Worm (Caenorhabditis elegans) whole organism, late embryonic: ENCODE data around the gene F54C4.4.
A peak's percentile ranks its signal among the peaks of the same experiment; 100 is the strongest.

Experiments
- ceh-31 ChIP-seq: sonication (generic microtip); optimal IDR thresholded peaks from 2 replicates; lab custom pipeline; 2016; ENCODE audit warnings: missing genetic modification characterization, missing compliant biosample characterization
- fkh-10 ChIP-seq: fragments of 150-350 bp; optimal IDR thresholded peaks from 2 replicates; lab custom pipeline; 2014; ENCODE audit warnings: missing biosample characterization, missing genetic modification reagents, missing genetic modification characterization
- nhr-232 ChIP-seq: sonication (generic microtip); optimal IDR thresholded peaks from 2 replicates; lab custom pipeline; 2016; ENCODE audit warnings: missing genetic modification characterization, missing compliant biosample characterization

The F54C4.4 gene

DNA sequence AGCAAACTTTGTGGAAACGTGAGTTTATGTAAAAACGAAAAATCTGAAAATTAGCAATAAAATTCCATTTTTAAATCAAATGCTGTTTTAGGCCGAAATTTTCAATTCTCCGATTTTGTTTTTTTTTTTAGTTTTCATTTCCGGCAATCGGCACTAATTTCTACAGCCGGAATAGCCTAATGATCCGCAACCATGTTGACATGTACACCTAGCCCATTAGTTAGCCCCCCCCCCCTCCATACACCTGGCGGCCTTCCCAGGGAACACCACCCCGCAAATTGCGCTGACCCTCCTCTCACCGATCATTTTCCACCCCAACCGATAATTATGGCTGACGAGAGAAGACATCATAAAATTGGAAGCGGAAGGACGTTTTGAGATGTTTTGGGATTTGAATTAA is 47.7 kb downstream of the F54C4.4 start:
- peak; percentile 26 for TF ChIP-seq ceh-31 (tag; lab: Kevin White, UChicago)
- no peak for TF ChIP-seq nhr-232

DNA sequence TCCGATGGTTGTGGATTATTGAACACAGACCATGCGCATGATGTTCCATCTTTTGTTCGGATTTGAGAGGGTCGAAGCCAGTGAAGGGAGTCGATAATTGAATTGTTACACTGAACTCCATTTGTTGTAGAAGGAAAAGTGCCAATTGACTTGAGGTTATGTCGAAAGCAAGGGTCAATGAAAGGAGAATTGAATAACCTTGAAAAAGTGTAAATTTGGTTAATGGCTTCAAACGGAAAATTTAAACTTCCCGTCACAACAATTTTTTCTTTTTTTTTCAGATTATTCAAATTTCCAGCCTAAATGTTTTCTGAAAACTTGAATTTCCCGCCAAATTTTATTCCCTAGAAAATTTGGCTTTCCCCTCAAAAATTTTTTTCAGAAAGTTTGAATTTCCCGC is 49.1 kb downstream of the F54C4.4 start, which contains the start of gene clp-10:
Gene clp-10 (minus strand): TSS at position 101 of the 400 bp plus-strand sequence.
- no peak for TF ChIP-seq fkh-10 (GFP tag; lab: Kevin White, UChicago)
